Fruit fly (Drosophila melanogaster): ENCODE measurements around the gene CG13801.
A peak's percentile ranks its signal among the peaks of the same experiment; 100 is the strongest.

The CG13801 gene

DNA sequence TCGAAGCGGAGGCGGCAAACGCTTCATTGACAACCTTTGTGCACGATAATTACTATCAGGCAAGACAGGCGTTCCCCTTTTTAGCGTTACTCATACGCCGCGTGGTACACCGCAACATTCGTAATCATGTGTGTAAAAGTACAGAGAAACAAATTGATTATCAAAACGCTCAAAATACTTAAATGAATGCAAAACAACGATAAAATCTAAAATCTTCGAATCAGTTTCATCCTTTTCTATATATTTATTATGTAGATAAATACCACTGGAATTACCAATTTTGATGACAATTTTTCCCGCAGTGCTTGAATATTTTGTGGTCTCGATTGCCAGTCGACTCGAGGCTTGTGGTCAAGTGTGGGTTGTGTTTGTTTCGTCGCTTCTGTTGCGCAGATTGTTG, 50.5 kb downstream of the CG13801 start (continued):
- TF ChIP-seq CG11762 (GFP tag; optimal IDR thresholded peaks at IDR 0.05; ENCODE audit: insufficient read depth) = peak; percentile 39
- TF ChIP-seq CG34406 (GFP tag; optimal IDR thresholded peaks at IDR 0.05) = peak; percentile 22
- no peak for TF ChIP-seq fd85E (GFP tag; optimal IDR thresholded peaks at IDR 0.05)
- TF ChIP-seq Eip78C (GFP tag) = peak; percentile 94
- TF ChIP-seq Sox15 (GFP tag; optimal IDR thresholded peaks at IDR 0.05) = no peak
- peak; percentile 29 for TF ChIP-seq pdm3 (GFP tag; optimal IDR thresholded peaks at IDR 0.05)
- peak; percentile 24 for TF ChIP-seq CG8632 (GFP tag; optimal IDR thresholded peaks at IDR 0.05)
- no peak for TF ChIP-seq CG6854 (GFP tag; optimal IDR thresholded peaks at IDR 0.05)

DNA sequence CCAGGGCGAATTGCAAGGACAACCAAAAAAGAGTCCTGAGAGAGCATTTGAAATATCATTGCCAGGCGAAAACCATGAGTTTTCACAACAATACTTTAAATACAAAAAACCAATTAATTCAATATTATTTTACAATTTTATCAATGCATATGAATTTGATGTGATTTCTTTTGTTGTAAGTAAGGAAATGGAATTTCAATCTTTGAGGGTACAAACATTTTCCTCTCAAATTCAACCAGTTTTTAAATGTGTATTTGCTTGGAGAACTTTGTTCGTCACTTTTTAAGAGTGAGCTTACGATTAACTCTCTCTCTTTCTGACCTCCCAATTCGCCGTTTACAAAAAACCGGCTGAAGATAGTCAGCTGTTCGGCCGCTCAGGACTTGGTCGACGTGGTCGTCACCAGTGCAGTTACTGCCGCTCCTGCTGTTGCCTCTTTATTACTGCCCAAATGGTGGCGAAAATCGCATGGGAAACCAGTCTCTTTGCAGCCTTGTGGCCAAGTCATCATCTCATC, 51.3 kb downstream of the CG13801 start:
- TF ChIP-seq Eip75B (GFP tag; optimal IDR thresholded peaks at IDR 0.05) (peak; percentile 64), cyc (GFP tag; optimal IDR thresholded peaks at IDR 0.05) (peak; percentile 56), CG9139 (GFP tag; optimal IDR thresholded peaks at IDR 0.05) (peak; percentile 25), salr (GFP tag; optimal IDR thresholded peaks at IDR 0.05) (peak in 1 of 2 experiments; percentile 56), Smox (GFP tag; optimal IDR thresholded peaks at IDR 0.05) (peak; percentile 72), Hr38 (GFP tag; optimal IDR thresholded peaks at IDR 0.05) (no peak), Blimp-1 (GFP tag; optimal IDR thresholded peaks at IDR 0.05) (no peak), ss (GFP tag; optimal IDR thresholded peaks at IDR 0.05) (peak; percentile 33 to 49), achi (GFP tag; optimal IDR thresholded peaks at IDR 0.05) (peak; percentile 60), CG34406 (GFP tag; optimal IDR thresholded peaks at IDR 0.05) (peak; percentile 58), Hr39 (GFP tag; optimal IDR thresholded peaks at IDR 0.05) (peak; percentile 38), vri (GFP tag; optimal IDR thresholded peaks at IDR 0.05) (peak; percentile 28), CG11762 (GFP tag; optimal IDR thresholded peaks at IDR 0.05; ENCODE audit: insufficient read depth) (peak; percentile 55), dsx (GFP tag; optimal IDR thresholded peaks at IDR 0.05; ENCODE audit: poor library complexity, severe bottlenecking) (peak; percentile 69), net (GFP tag; optimal IDR thresholded peaks at IDR 0.05) (peak; percentile 69), Hr4 (GFP tag; optimal IDR thresholded peaks at IDR 0.05) (peak; percentile 63), CG10631 (GFP tag; optimal IDR thresholded peaks at IDR 0.05) (peak; percentile 56), CG15336 (GFP tag; IDR thresholded peaks at IDR 0.05) (peak; percentile 76), CG6854 (GFP tag; optimal IDR thresholded peaks at IDR 0.05) (no peak), CG16779 (tag; optimal IDR thresholded peaks at IDR 0.05) (peak; percentile 44), CG6163 (GFP tag; IDR thresholded peaks at IDR 0.05) (peak; percentile 75), lz (GFP tag; optimal IDR thresholded peaks at IDR 0.05) (peak; percentile 53), CG3032 (tag; optimal IDR thresholded peaks at IDR 0.05) (peak; percentile 42), CG6792 (GFP tag; optimal IDR thresholded peaks at IDR 0.05) (peak; percentile 35), CG6808 (GFP tag; optimal IDR thresholded peaks at IDR 0.05) (peak; percentile 25), CG7368 (GFP tag; optimal IDR thresholded peaks at IDR 0.05) (peak; percentile 6), Sox14 (GFP tag; optimal IDR thresholded peaks at IDR 0.05) (peak; percentile 55), eg (GFP tag; IDR thresholded peaks at IDR 0.05) (peak; percentile 77), CG3919 (GFP tag; optimal IDR thresholded peaks at IDR 0.05) (peak; percentile 73), CG10669 (GFP tag; optimal IDR thresholded peaks at IDR 0.05) (peak; percentile 62), Sox102F (GFP tag; optimal IDR thresholded peaks at IDR 0.05) (peak; percentile 55), Lpt (GFP tag; optimal IDR thresholded peaks at IDR 0.05) (peak; percentile 11), fd59A (GFP tag; optimal IDR thresholded peaks at IDR 0.05) (peak; percentile 21), CG11902 (GFP tag; optimal IDR thresholded peaks at IDR 0.05) (no peak), Ets96B (tag; optimal IDR thresholded peaks at IDR 0.05) (peak; percentile 72), CG31627 (GFP tag; optimal IDR thresholded peaks at IDR 0.05) (peak; percentile 46), svp (GFP tag) (peak; percentile 85), pdm3 (GFP tag; optimal IDR thresholded peaks at IDR 0.05) (peak; percentile 59), Eip93F (GFP tag; optimal IDR thresholded peaks at IDR 0.05) (peak; percentile 10), CG1621 (tag; optimal IDR thresholded peaks at IDR 0.05) (peak; percentile 9), Met (GFP tag; optimal IDR thresholded peaks at IDR 0.05) (peak; percentile 76), spab (GFP tag; optimal IDR thresholded peaks at IDR 0.05) (peak; percentile 44), CG8632 (GFP tag; optimal IDR thresholded peaks at IDR 0.05) (peak; percentile 64), CG6276 (GFP tag; optimal IDR thresholded peaks at IDR 0.05) (peak; percentile 17), CG4318 (GFP tag; optimal IDR thresholded peaks at IDR 0.05) (peak; percentile 15), dac (GFP tag; optimal IDR thresholded peaks at IDR 0.05) (no peak)
